Fruit fly (Drosophila melanogaster): ENCODE results near the gene Dhfr.

- TF ChIP-seq Dll (optimal IDR thresholded peaks at IDR 0.05) (no peak), EcR (GFP tag; optimal IDR thresholded peaks at IDR 0.05) (no peak), psq (optimal IDR thresholded peaks at IDR 0.05) (no peak), pan (optimal IDR thresholded peaks at IDR 0.05) (no peak), CG8478 (optimal IDR thresholded peaks at IDR 0.05) (no peak), usp (GFP tag; optimal IDR thresholded peaks at IDR 0.05) (no peak)
Measured at dm6 chr3R:16455875-16456274, 25.1 kb upstream of the Dhfr start, which contains the start of gene CG14883.

All from whole organism.